Worm (Caenorhabditis elegans) whole organism, L3 larva: ENCODE data around the gene F20G2.2.

Experiments used
- aly-2 ChIP-seq: fragments of 150-350 bp; optimal IDR thresholded peaks from 2 replicates; lab custom pipeline; 2014; ENCODE audit warnings: missing biosample characterization, missing genetic modification characterization
- egl-27 ChIP-seq: sonication (generic microtip); optimal IDR thresholded peaks from 4 replicates; lab custom pipeline; 2017; ENCODE audit warnings: missing biosample characterization, missing genetic modification reagents, missing genetic modification characterization
- lin-15B ChIP-seq: fragments of 150-350 bp; optimal IDR thresholded peaks from 2 replicates; lab custom pipeline; 2014; ENCODE audit warnings: missing biosample characterization, missing genetic modification characterization
- mdl-1 ChIP-seq: fragments of 150-350 bp; optimal IDR thresholded peaks from 2 replicates; lab custom pipeline; 2014; ENCODE audit warnings: missing biosample characterization, missing genetic modification characterization
- nhr-237 ChIP-seq: fragments of 150-350 bp; optimal IDR thresholded peaks from 2 replicates; lab custom pipeline; 2014; ENCODE audit warnings: missing biosample characterization, missing genetic modification characterization
- nhr-67 ChIP-seq: fragments of 150-350 bp; optimal IDR thresholded peaks from 2 replicates; lab custom pipeline; 2014; ENCODE audit warnings: missing biosample characterization, missing genetic modification characterization
- nhr-76 ChIP-seq: fragments of 150-350 bp; sonication (generic microtip); optimal IDR thresholded peaks from 5 replicates; lab custom pipeline; 2014; ENCODE audit warnings: missing biosample characterization, missing genetic modification characterization
- pqm-1 ChIP-seq: fragments of 150-350 bp; optimal IDR thresholded peaks from 2 replicates; lab custom pipeline; 2017; ENCODE audit warnings: missing biosample characterization, missing genetic modification characterization, inconsistent platforms
- tbx-2 ChIP-seq: sonication (generic microtip); optimal IDR thresholded peaks from 2 replicates; lab custom pipeline; 2016; ENCODE audit warnings: mild to moderate bottlenecking, missing genetic modification characterization, missing compliant biosample characterization
- zag-1 ChIP-seq: fragments of 150-350 bp; optimal IDR thresholded peaks from 2 replicates; lab custom pipeline; 2014; ENCODE audit warnings: missing biosample characterization, missing genetic modification characterization
- ztf-11 ChIP-seq: fragments of 150-350 bp; optimal IDR thresholded peaks from 2 replicates; lab custom pipeline; 2014; ENCODE audit warnings: missing biosample characterization, missing genetic modification characterization

ce11 chrV:13756359-13757091 lies at the start of gene F20G2.2:
- no peak for TF ChIP-seq nhr-76 (tag; lab: Kevin White, UChicago)
- TF ChIP-seq zag-1 (tag; lab: Kevin White, UChicago), result no peak
- TF ChIP-seq tbx-2, result no peak
- TF ChIP-seq ztf-11 (tag; lab: Kevin White, UChicago), result no peak
- TF ChIP-seq pqm-1 (tag; lab: Kevin White, UChicago), result no peak
- TF ChIP-seq lin-15B (tag; lab: Kevin White, UChicago), result no peak
- TF ChIP-seq nhr-237 (tag; lab: Kevin White, UChicago), result no peak
- no peak for TF ChIP-seq mdl-1 (tag; lab: Kevin White, UChicago)
- no peak for TF ChIP-seq egl-27 (tag; lab: Kevin White, UChicago)
- TF ChIP-seq aly-2 (tag; lab: Kevin White, UChicago), result no peak
- no peak for TF ChIP-seq nhr-67 (tag; lab: Kevin White, UChicago)
